Worm (Caenorhabditis elegans): ENCODE data around the gene nas-4.

DNA sequence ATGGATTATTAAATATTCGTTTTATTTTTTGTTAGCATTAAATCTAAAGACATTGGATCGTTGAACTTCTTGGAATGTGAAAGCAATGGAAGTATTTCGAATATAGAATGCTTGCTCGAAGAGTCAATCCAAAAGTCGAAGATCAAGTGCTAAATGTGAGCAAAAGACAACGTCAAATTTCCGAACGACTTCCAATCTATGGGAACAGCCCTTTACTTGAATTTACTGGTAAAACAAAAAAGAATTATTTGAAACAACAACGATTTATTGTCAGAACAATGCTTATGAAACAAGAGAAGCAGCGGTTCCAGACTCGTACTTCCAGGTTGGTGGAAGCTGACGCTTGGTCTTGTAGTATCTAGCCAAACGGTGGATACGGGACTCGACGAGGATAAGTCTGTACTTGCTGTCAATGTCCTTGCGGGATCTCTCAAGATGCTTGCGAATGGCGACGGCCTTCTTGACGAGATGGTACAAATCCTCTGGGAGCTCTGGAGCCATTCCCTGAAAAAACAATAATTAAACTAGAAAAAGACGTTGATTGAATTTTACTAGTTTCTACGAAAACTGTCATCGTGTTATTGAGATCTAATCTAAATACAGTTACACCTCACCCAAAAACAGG is 41.5 kb downstream of the nas-4 start:
- TF ChIP-seq hmg-11 (tag; optimal IDR thresholded peaks at IDR 0.05) (no peak), mdl-1 (tag; optimal IDR thresholded peaks at IDR 0.05) (no peak)
